Fruit fly (Drosophila melanogaster): ENCODE measurements around the gene Obp83cd.

The Obp83cd gene

dm6 chr3R:6107792-6108191, at the start of gene Obp83cd:
TSS of gene Obp83cd (plus strand) at chr3R:6108134.
- TF ChIP-seq CG17801 (GFP tag; optimal IDR thresholded peaks at IDR 0.05; ENCODE audit: partially characterized antibody) = no peak

- no peak for TF ChIP-seq CG17801 (GFP tag; optimal IDR thresholded peaks at IDR 0.05; ENCODE audit: partially characterized antibody)
These were observed 29.8 kb upstream of the Obp83cd start, which contains the start of gene Or83c for dm6 chr3R:6078183-6078582. TSS of gene Or83c (minus strand) at chr3R:6078283.

dm6 chr3R:6082132-6082531, 25.8 kb upstream of the Obp83cd start:
- no peak for TF ChIP-seq CG17801 (GFP tag; optimal IDR thresholded peaks at IDR 0.05; ENCODE audit: partially characterized antibody)

dm6 chr3R:6097042-6097441, 10.9 kb upstream of the Obp83cd start:
- no peak for TF ChIP-seq CG17801 (GFP tag; optimal IDR thresholded peaks at IDR 0.05; ENCODE audit: partially characterized antibody)

- TF ChIP-seq CG17801 (GFP tag; optimal IDR thresholded peaks at IDR 0.05; ENCODE audit: partially characterized antibody) = no peak
These were observed 9.6 kb upstream of the Obp83cd start for dm6 chr3R:6098320-6098719.

- TF ChIP-seq CG17801 (GFP tag; optimal IDR thresholded peaks at IDR 0.05; ENCODE audit: partially characterized antibody) = no peak
These were observed 7.2 kb upstream of the Obp83cd start, which contains the start of gene Gasp for dm6 chr3R:6100764-6101163. TSS of gene Gasp (minus strand) at chr3R:6100887.

- TF ChIP-seq CG17801 (GFP tag; optimal IDR thresholded peaks at IDR 0.05; ENCODE audit: partially characterized antibody) = no peak
These were observed 5.6 kb upstream of the Obp83cd start for dm6 chr3R:6102318-6102717.

- no peak for TF ChIP-seq CG17801 (GFP tag; optimal IDR thresholded peaks at IDR 0.05; ENCODE audit: partially characterized antibody)
These were observed 5.2 kb upstream of the Obp83cd start for dm6 chr3R:6102726-6103125.

dm6 chr3R:6105160-6105559, 2.8 kb upstream of the Obp83cd start:
- no peak for TF ChIP-seq CG17801 (GFP tag; optimal IDR thresholded peaks at IDR 0.05; ENCODE audit: partially characterized antibody)

dm6 chr3R:6106711-6107110, 1.2 kb upstream of the Obp83cd start:
- TF ChIP-seq CG17801 (GFP tag; optimal IDR thresholded peaks at IDR 0.05; ENCODE audit: partially characterized antibody) = no peak

- no peak for TF ChIP-seq CG17801 (GFP tag; optimal IDR thresholded peaks at IDR 0.05; ENCODE audit: partially characterized antibody)
These were observed 581 bp upstream of the Obp83cd start for dm6 chr3R:6107353-6107752.

- TF ChIP-seq CG17801 (GFP tag; optimal IDR thresholded peaks at IDR 0.05; ENCODE audit: partially characterized antibody) = no peak
These were observed 3.0 kb downstream of the Obp83cd start, which contains the start of gene Obp83ef for dm6 chr3R:6110916-6111315. TSS of gene Obp83ef (minus strand) at chr3R:6111034.

dm6 chr3R:6112252-6112995, 4.5 kb downstream of the Obp83cd start, which contains the start of gene Obp83g:
TSS of gene Obp83g (minus strand) at chr3R:6112302.
- no peak for TF ChIP-seq CG17801 (GFP tag; optimal IDR thresholded peaks at IDR 0.05; ENCODE audit: partially characterized antibody)

- no peak for TF ChIP-seq CG17801 (GFP tag; optimal IDR thresholded peaks at IDR 0.05; ENCODE audit: partially characterized antibody)
These were observed 14.4 kb downstream of the Obp83cd start, which contains the start of gene Vha14-2 for dm6 chr3R:6122292-6122691. TSS of gene Vha14-2 (plus strand) at chr3R:6122592.

dm6 chr3R:6141768-6142167, 33.8 kb downstream of the Obp83cd start:
- TF ChIP-seq CG17801 (GFP tag; optimal IDR thresholded peaks at IDR 0.05; ENCODE audit: partially characterized antibody) = no peak

- TF ChIP-seq CG17801 (GFP tag; optimal IDR thresholded peaks at IDR 0.05; ENCODE audit: partially characterized antibody) = no peak
These were observed 41.2 kb downstream of the Obp83cd start for dm6 chr3R:6149130-6149529.

- no peak for TF ChIP-seq CG17801 (GFP tag; optimal IDR thresholded peaks at IDR 0.05; ENCODE audit: partially characterized antibody)
These were observed 41.7 kb downstream of the Obp83cd start for dm6 chr3R:6149593-6149992.
